Fruit fly (Drosophila melanogaster): ENCODE data around the gene CG17270.

The CG17270 gene

dm6 chr3R:20816008-20816407 lies 2.7 kb downstream of the CG17270 start, which contains the start of gene Fancd2:
Gene Fancd2 (minus strand): TSS chr3R:20816190.
- TF ChIP-seq bab1 (GFP tag; optimal IDR thresholded peaks at IDR 0.05) (peak; percentile 6), cic (GFP tag; optimal IDR thresholded peaks at IDR 0.05) (no peak), CG14711 (tag; optimal IDR thresholded peaks at IDR 0.05) (no peak)

DNA sequence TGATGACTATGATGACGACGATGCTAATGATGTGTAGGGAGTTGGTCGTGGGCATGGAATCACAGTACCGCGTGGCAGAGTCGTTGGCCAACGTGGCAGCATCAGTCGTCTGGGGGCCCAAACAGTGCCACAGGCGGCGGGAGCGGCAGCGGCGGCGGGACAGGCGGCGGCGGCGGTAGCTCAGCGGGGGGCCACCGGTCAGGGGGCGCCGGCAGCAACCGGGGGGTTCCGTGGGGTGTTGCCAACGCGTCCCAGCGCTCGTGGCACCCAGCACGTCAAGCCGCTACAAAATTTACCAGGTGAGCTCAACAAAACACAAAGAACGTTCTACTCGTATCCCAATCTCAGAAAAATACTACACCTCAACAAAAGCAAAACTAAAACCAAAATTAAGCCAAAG lies 16.5 kb downstream of the CG17270 start:
- TF ChIP-seq CG1620 (GFP tag; optimal IDR thresholded peaks at IDR 0.05), result no peak
- TF ChIP-seq bab1 (GFP tag; optimal IDR thresholded peaks at IDR 0.05), result no peak
- TF ChIP-seq pad (GFP tag; optimal IDR thresholded peaks at IDR 0.05), result no peak
- TF ChIP-seq CG12768 (GFP tag; optimal IDR thresholded peaks at IDR 0.05), result no peak
- TF ChIP-seq CG7045 (GFP tag; optimal IDR thresholded peaks at IDR 0.05), result no peak
- TF ChIP-seq CG14711 (tag; optimal IDR thresholded peaks at IDR 0.05), result no peak
- TF ChIP-seq CG11617 (GFP tag; optimal IDR thresholded peaks at IDR 0.05), result no peak
- TF ChIP-seq Hr96 (GFP tag; optimal IDR thresholded peaks at IDR 0.05), result no peak
- no peak for TF ChIP-seq Clk (GFP tag; optimal IDR thresholded peaks at IDR 0.05)
- TF ChIP-seq Crg-1 (GFP tag; optimal IDR thresholded peaks at IDR 0.05), result no peak
- no peak for TF ChIP-seq Mnt (GFP tag; optimal IDR thresholded peaks at IDR 0.05)
- no peak for TF ChIP-seq tj (GFP tag; optimal IDR thresholded peaks at IDR 0.05)
- no peak for TF ChIP-seq ovo (GFP tag; optimal IDR thresholded peaks at IDR 0.05)
- TF ChIP-seq toe (GFP tag; optimal IDR thresholded peaks at IDR 0.05), result no peak
- no peak for TF ChIP-seq kay (GFP tag; ENCODE audit: borderline replicate concordance)
- TF ChIP-seq cnc (optimal IDR thresholded peaks at IDR 0.05), result no peak

dm6 chr3R:20796949-20797348 lies 21.8 kb downstream of the CG17270 start:
- TF ChIP-seq kay (GFP tag; ENCODE audit: borderline replicate concordance), result peak; percentile 69
- no peak for TF ChIP-seq ovo (GFP tag; optimal IDR thresholded peaks at IDR 0.05)
- no peak for TF ChIP-seq bab1 (GFP tag; optimal IDR thresholded peaks at IDR 0.05)

DNA sequence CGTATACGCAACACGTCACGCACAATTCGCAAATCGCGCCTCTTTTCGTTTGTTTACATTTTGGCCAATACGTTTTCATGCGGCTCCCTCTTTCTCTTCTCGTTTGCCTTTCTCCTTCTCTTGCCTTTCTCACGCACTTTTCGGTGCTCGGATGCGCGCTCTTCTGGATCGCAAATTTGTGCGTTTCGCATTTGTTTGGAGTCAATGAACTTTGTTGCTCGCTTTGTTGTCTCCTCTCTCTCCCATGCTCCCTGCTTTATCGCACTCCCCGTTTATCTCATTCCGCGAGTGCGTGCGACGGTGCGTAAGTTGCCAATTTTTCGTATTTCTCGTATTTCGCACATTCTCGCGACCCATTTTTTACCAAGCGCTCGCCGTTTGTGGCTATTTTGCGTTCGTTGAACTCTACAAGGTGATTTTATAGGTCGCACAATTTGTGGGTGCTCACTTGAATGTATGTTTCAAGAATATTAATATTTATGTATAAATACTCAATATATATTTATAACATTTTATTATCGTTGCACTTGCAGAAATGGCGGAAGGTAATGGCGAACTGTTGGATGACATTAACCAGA lies 27.4 kb downstream of the CG17270 start:
- TF ChIP-seq CG1620 (GFP tag; optimal IDR thresholded peaks at IDR 0.05), result no peak
- no peak for TF ChIP-seq CG11617 (GFP tag; optimal IDR thresholded peaks at IDR 0.05)
- TF ChIP-seq Mnt (GFP tag; optimal IDR thresholded peaks at IDR 0.05), result no peak
- TF ChIP-seq tj (GFP tag; optimal IDR thresholded peaks at IDR 0.05), result no peak
- TF ChIP-seq cnc (optimal IDR thresholded peaks at IDR 0.05), result no peak
- TF ChIP-seq CG7101 (tag; optimal IDR thresholded peaks at IDR 0.05), result no peak
- TF ChIP-seq CG14711 (tag; optimal IDR thresholded peaks at IDR 0.05), result no peak
- no peak for TF ChIP-seq pad (GFP tag; optimal IDR thresholded peaks at IDR 0.05)

DNA sequence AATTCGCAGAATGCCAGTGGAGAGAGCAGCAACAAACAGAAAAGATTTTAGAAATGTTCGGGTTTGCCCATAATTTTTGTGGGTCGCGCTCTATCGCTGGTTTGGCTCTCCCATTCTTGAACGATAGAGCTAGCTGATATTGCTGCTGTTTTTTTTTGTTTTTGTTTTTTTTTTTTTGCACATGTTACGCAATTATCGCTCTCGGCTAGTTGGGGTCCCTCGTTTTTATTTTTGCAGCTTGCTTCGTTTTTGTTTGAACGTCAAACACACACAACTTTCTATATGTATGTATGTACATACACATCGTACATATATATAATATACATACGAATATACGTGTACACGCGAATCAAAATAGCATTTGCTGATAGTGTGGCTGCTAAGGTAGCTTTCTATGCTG lies 28.3 kb downstream of the CG17270 start:
- TF ChIP-seq CG14711 (tag; optimal IDR thresholded peaks at IDR 0.05) (no peak), toe (GFP tag; optimal IDR thresholded peaks at IDR 0.05) (no peak), CG12768 (GFP tag; optimal IDR thresholded peaks at IDR 0.05) (peak; percentile 59), kay (GFP tag; ENCODE audit: borderline replicate concordance) (peak; percentile 98), tj (GFP tag; optimal IDR thresholded peaks at IDR 0.05) (peak; percentile 78), CG7101 (tag; optimal IDR thresholded peaks at IDR 0.05) (no peak), bab1 (GFP tag; optimal IDR thresholded peaks at IDR 0.05) (no peak), Mnt (GFP tag; optimal IDR thresholded peaks at IDR 0.05) (peak; percentile 3), cic (GFP tag; optimal IDR thresholded peaks at IDR 0.05) (peak; percentile 23), CG33017 (tag; optimal IDR thresholded peaks at IDR 0.05) (peak; percentile 35)

dm6 chr3R:20788559-20788958 lies 30.2 kb downstream of the CG17270 start:
- TF ChIP-seq tj (GFP tag; optimal IDR thresholded peaks at IDR 0.05) (peak; percentile 81), CG5204 (GFP tag; optimal IDR thresholded peaks at IDR 0.05) (no peak), CG11617 (GFP tag; optimal IDR thresholded peaks at IDR 0.05) (no peak)

DNA sequence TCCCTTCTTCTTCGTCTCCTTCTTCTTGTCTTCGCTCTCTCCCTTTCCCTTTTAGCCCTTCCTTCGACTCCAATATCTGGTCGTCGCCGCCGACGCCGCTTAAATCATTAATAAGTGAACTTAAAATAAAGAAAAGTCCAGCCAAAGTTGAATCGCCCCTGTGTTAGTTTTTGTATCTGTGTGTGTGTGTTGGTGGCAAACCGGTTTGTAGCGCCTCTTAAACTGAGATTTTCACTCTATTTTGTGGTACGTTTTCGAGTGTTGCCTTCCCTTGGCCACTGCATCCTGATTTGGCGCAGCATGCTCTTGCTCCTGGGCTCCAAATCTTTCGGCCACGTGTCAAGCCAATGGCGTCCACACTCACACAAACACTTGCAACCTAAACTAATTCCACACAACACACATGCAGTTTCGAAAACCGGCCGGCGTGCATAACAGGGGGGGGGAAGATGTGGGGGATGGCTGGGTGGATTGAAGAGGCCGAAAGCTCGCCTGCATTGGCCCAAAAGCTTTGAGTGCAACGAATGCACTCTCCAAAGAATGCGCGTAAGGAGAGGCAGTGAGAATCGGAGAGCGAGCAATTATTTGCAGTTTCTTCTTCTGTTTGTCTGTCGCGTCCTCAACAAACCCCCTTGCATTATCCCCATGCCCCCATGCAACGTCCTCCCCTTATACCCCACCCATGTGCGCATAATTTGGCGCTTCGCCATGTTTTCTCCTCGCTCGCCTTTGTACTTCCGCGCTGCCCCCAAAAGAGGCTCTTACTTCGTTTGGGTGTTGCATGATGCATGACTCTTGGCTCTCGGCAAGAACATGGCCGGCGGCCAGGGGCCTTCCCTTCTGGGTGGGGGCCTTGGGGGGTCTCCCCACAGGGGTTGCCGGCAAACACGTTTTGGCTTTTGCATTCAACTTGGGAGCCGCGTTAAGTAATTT lies 34.0 kb downstream of the CG17270 start:
- TF ChIP-seq pad (GFP tag; optimal IDR thresholded peaks at IDR 0.05) (peak; percentile 60), CG5204 (GFP tag; optimal IDR thresholded peaks at IDR 0.05) (no peak), CG14711 (tag; optimal IDR thresholded peaks at IDR 0.05) (no peak), CG11617 (GFP tag; optimal IDR thresholded peaks at IDR 0.05) (no peak), CG12768 (GFP tag; optimal IDR thresholded peaks at IDR 0.05) (peak; percentile 33), CG7101 (tag; optimal IDR thresholded peaks at IDR 0.05) (no peak), ovo (GFP tag; optimal IDR thresholded peaks at IDR 0.05) (no peak), cic (GFP tag; optimal IDR thresholded peaks at IDR 0.05) (peak; percentile 30), toe (GFP tag; optimal IDR thresholded peaks at IDR 0.05) (no peak), CG7045 (GFP tag; optimal IDR thresholded peaks at IDR 0.05) (peak; percentile 20), kay (GFP tag; ENCODE audit: borderline replicate concordance) (no peak), Hr96 (GFP tag; optimal IDR thresholded peaks at IDR 0.05) (no peak), CG1620 (GFP tag; optimal IDR thresholded peaks at IDR 0.05) (no peak), tj (GFP tag; optimal IDR thresholded peaks at IDR 0.05) (peak; percentile 19), Mnt (GFP tag; optimal IDR thresholded peaks at IDR 0.05) (peak; percentile 74), Clk (GFP tag; optimal IDR thresholded peaks at IDR 0.05) (peak; percentile 37), cnc (optimal IDR thresholded peaks at IDR 0.05) (no peak), bab1 (GFP tag; optimal IDR thresholded peaks at IDR 0.05) (no peak)
